Fruit fly (Drosophila melanogaster) Kc167 (cell line): ENCODE measurements around the gene Src64B.

ENCODE experiments used
- Myc ChIP-seq: fragments of >200 bp; optimal IDR thresholded peaks from 2 replicates; lab custom pipeline; 2017; ENCODE audit warnings: missing external identifiers
- Sin3A ChIP-seq: fragments of >200 bp; optimal IDR thresholded peaks from 2 replicates; lab custom pipeline; 2018; ENCODE audit warnings: missing external identifiers
- h ChIP-seq: fragments of >200 bp; optimal IDR thresholded peaks from 3 replicates; lab custom pipeline; 2018; ENCODE audit warnings: missing external identifiers
- insv ChIP-seq: fragments of >200 bp; optimal IDR thresholded peaks from 3 replicates; lab custom pipeline; 2018; ENCODE audit warnings: missing external identifiers
- psq ChIP-seq: fragments of >200 bp; optimal IDR thresholded peaks from 2 replicates; lab custom pipeline; 2017; ENCODE audit warnings: missing external identifiers
- ttk ChIP-seq: sonication (Bioruptor generic); optimal IDR thresholded peaks from 2 replicates; lab custom pipeline; 2017; ENCODE audit warnings: missing external identifiers

DNA sequence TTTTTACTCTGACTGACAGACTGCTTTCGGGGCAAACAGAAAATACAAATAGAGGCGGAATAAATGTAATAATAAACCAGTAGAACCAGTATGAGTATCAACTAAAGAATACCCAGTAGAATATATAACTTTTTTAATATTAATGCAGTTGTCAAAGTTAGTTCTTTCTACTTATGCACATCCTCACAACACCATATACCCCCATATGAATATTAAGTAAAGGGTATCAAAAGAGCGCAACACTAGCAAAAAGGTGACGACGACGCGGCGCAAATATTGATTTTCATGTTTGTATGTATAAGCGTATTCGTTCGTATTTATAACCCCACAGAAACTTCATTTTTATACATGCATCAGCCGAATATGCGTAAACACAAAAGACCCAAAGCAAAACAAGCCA, 12.9 kb downstream of the Src64B start:
- no peak for TF ChIP-seq psq
- TF ChIP-seq h (lab: Kevin White, UChicago) = no peak
- no peak for TF ChIP-seq Myc (lab: Kevin White, UChicago)
- no peak for TF ChIP-seq ttk (lab: Kevin White, UChicago)
- TF ChIP-seq insv (lab: Kevin White, UChicago) = no peak
- no peak for TF ChIP-seq Sin3A (lab: Kevin White, UChicago)
